Worm (Caenorhabditis elegans) whole organism, mixed stage, embryonic: ENCODE results near the gene fbxa-127.

Source experiments
- M03D4.4 ChIP-seq: sonication (generic microtip); optimal IDR thresholded peaks from 2 replicates; lab custom pipeline; 2017; ENCODE audit warnings: mild to moderate bottlenecking, missing genetic modification characterization, missing compliant biosample characterization
- bed-3 ChIP-seq: fragments of 200-800 bp; sonication (Bioruptor generic); optimal IDR thresholded peaks from 3 replicates; lab custom pipeline; 2018; ENCODE audit warnings: mild to moderate bottlenecking, missing genetic modification characterization, moderate library complexity, missing compliant biosample characterization
- ces-1 ChIP-seq: fragments of 150-350 bp; optimal IDR thresholded peaks from 2 replicates; lab custom pipeline; 2014; ENCODE audit warnings: missing biosample characterization, missing genetic modification reagents, missing genetic modification characterization
- elt-1 ChIP-seq: sonication (generic microtip); optimal IDR thresholded peaks from 2 replicates; lab custom pipeline; 2017; ENCODE audit warnings: missing genetic modification characterization, mild to moderate bottlenecking, missing compliant biosample characterization, antibody characterized with exemption, moderate library complexity, borderline replicate concordance; ENCODE audit not compliant: insufficient read depth
- hlh-1 ChIP-seq: fragments of 150-350 bp; optimal IDR thresholded peaks from 2 replicates; lab custom pipeline; 2014; ENCODE audit warnings: missing biosample characterization, missing genetic modification reagents, missing genetic modification characterization
- nhr-12 ChIP-seq: fragments of 150-350 bp; optimal IDR thresholded peaks from 2 replicates; lab custom pipeline; 2014; ENCODE audit warnings: missing biosample characterization, missing genetic modification characterization
- pha-4 ChIP-seq: fragments of 150-350 bp; optimal IDR thresholded peaks from 2 replicates; lab custom pipeline; 2018; ENCODE audit warnings: missing biosample characterization, missing genetic modification reagents, missing genetic modification characterization
- sem-2 ChIP-seq: fragments of 200-800 bp; sonication (Bioruptor generic); optimal IDR thresholded peaks from 2 replicates; lab custom pipeline; 2018; ENCODE audit warnings: mild to moderate bottlenecking, missing genetic modification characterization, missing compliant biosample characterization
- snpc-4 ChIP-seq: fragments of 150-350 bp; optimal IDR thresholded peaks from 2 replicates; lab custom pipeline; 2014; ENCODE audit warnings: missing biosample characterization, missing genetic modification characterization
- sptf-1 ChIP-seq: sonication (generic microtip); optimal IDR thresholded peaks from 2 replicates; lab custom pipeline; 2017; ENCODE audit warnings: mild to moderate bottlenecking, missing genetic modification characterization, moderate library complexity, missing compliant biosample characterization
- ztf-11 ChIP-seq: fragments of 150-350 bp; optimal IDR thresholded peaks from 2 replicates; lab custom pipeline; 2014; ENCODE audit warnings: missing biosample characterization, missing genetic modification characterization

ce11 chrV:16759937-16760336 lies 31.4 kb downstream of the fbxa-127 start:
- TF ChIP-seq hlh-1 (tag; lab: Kevin White, UChicago) (no peak), pha-4 (tag; lab: Kevin White, UChicago) (no peak), ztf-11 (no peak), sptf-1 (tag; lab: Kevin White, UChicago) (no peak), snpc-4 (tag; lab: Kevin White, UChicago) (no peak), nhr-12 (no peak), elt-1 (tag; lab: Kevin White, UChicago) (no peak), ces-1 (no peak), sem-2 (no peak), M03D4.4 (no peak), bed-3 (GFP tag; lab: Kevin White, UChicago) (no peak)
